Fruit fly (Drosophila melanogaster) Kc167 (cell line): Measurements from ENCODE around the gene Nprl3.

Experiments
- Sin3A ChIP-seq: fragments of >200 bp; optimal IDR thresholded peaks from 2 replicates; lab custom pipeline; 2018; ENCODE audit warnings: missing external identifiers
- insv ChIP-seq: fragments of >200 bp; optimal IDR thresholded peaks from 3 replicates; lab custom pipeline; 2018; ENCODE audit warnings: missing external identifiers
- psq ChIP-seq: fragments of >200 bp; optimal IDR thresholded peaks from 2 replicates; lab custom pipeline; 2017; ENCODE audit warnings: missing external identifiers
- ttk ChIP-seq: sonication (Bioruptor generic); optimal IDR thresholded peaks from 2 replicates; lab custom pipeline; 2017; ENCODE audit warnings: missing external identifiers

DNA sequence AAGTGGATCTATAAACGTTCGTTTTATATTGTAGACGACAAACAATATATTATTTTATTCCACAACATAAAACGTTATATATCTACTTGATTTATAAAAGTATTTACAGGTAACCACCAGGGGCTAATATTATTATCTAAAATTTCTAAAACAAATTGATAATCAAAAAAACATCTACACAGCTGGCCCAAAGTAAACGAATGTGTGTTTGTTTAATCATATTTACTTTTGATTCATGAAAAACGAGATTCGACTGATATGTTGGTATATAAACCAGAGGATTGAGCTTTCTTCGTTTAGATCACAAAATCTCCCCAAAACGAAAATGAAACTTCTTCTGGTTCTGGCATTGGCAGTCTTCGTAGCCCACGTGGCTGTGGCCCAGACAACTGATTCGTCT, 15.3 kb downstream of the Nprl3 start, which contains the start of gene CG17362:
- TF ChIP-seq ttk (lab: Kevin White, UChicago) (no peak), psq (no peak), Sin3A (lab: Kevin White, UChicago) (no peak), insv (no peak)
